Worm (Caenorhabditis elegans) whole organism, mixed stage, embryonic: ENCODE data around the gene T27C5.10.

Experiments
- blmp-1 ChIP-seq: fragments of 150-350 bp; optimal IDR thresholded peaks from 2 replicates; lab custom pipeline; 2014; ENCODE audit warnings: missing biosample characterization, missing genetic modification characterization
- pha-4 ChIP-seq: fragments of 150-350 bp; optimal IDR thresholded peaks from 2 replicates; lab custom pipeline; 2018; ENCODE audit warnings: missing biosample characterization, missing genetic modification reagents, missing genetic modification characterization
- unc-120 ChIP-seq: sonication (generic microtip); optimal IDR thresholded peaks from 2 replicates; lab custom pipeline; 2017; ENCODE audit warnings: missing genetic modification characterization, missing compliant biosample characterization; ENCODE audit not compliant: poor library complexity, severe bottlenecking
- unc-39 ChIP-seq: fragments of 150-350 bp; optimal IDR thresholded peaks from 2 replicates; lab custom pipeline; 2014; ENCODE audit warnings: missing biosample characterization, missing genetic modification characterization

ce11 chrV:17467881-17468280 is 37.9 kb upstream of the T27C5.10 start:
- TF ChIP-seq unc-120 (tag; lab: Kevin White, UChicago), result no peak
- no peak for TF ChIP-seq pha-4 (tag; lab: Kevin White, UChicago)
- no peak for TF ChIP-seq unc-39 (tag; lab: Kevin White, UChicago)
- no peak for TF ChIP-seq blmp-1 (tag; lab: Kevin White, UChicago)
